Worm (Caenorhabditis elegans) whole organism, young adult: ENCODE results near the gene F54F12.2.
A peak's percentile ranks its signal among the peaks of the same experiment; 100 is the strongest.

ENCODE experiments used
- B0336.3 ChIP-seq: fragments of 200-800 bp; sonication (Bioruptor generic); IDR thresholded peaks from 2 replicates; pipeline ENCODE4 v1.3.6; 2022; ENCODE audit warnings: missing genetic modification characterization, missing compliant biosample characterization
- D2030.7 ChIP-seq: fragments of 200-800 bp; sonication (Bioruptor generic); IDR thresholded peaks from 2 replicates; pipeline ENCODE4 v1.3.6; 2022; ENCODE audit warnings: missing genetic modification reagents, missing genetic modification characterization, missing compliant biosample characterization
- F22D6.2 ChIP-seq: sonication (generic microtip); optimal IDR thresholded peaks from 2 replicates; lab custom pipeline; 2016; ENCODE audit warnings: mild to moderate bottlenecking, missing genetic modification characterization, missing compliant biosample characterization
- T07F8.4 ChIP-seq: sonication (generic microtip); optimal IDR thresholded peaks from 2 replicates; lab custom pipeline; 2016; ENCODE audit warnings: mild to moderate bottlenecking, missing genetic modification characterization, moderate library complexity, missing compliant biosample characterization
- Y95B8A.8 ChIP-seq: fragments of 200-800 bp; sonication (Bioruptor generic); IDR thresholded peaks from 2 replicates; pipeline ENCODE4 v1.3.6; 2022; ENCODE audit warnings: missing genetic modification reagents, missing genetic modification characterization, missing compliant biosample characterization
- ZK185.1 ChIP-seq: sonication (generic microtip); optimal IDR thresholded peaks from 2 replicates; lab custom pipeline; 2016; ENCODE audit warnings: mild to moderate bottlenecking, missing genetic modification characterization, missing compliant biosample characterization; ENCODE audit not compliant: poor library complexity, severe bottlenecking
- ama-1 ChIP-seq, 3 experiments: fragments of 150-350 bp in 1 of 3; sonication (generic microtip) in 2 of 3; optimal IDR thresholded peaks; 2 replicates each; lab custom pipeline; 2014 to 2018; ENCODE audit warnings: missing biosample characterization in 2 of 3, missing genetic modification characterization in 2 of 3, missing genetic modification reagents in 2 of 3
- aptf-2 ChIP-seq: fragments of 200-800 bp; sonication (Bioruptor generic); conservative IDR thresholded peaks from 2 replicates; pipeline ENCODE4 v1.3.6; 2022; ENCODE audit warnings: missing genetic modification reagents, missing genetic modification characterization, missing compliant biosample characterization
- attf-5 ChIP-seq: fragments of 200-800 bp; sonication (Bioruptor generic); optimal IDR thresholded peaks from 2 replicates; lab custom pipeline; 2018; ENCODE audit warnings: mild to moderate bottlenecking, missing genetic modification characterization, missing compliant biosample characterization
- cebp-1 ChIP-seq, 2 experiments: fragments of 200-800 bp in 1 of 2; sonication (Bioruptor generic) in 1 of 2; sonication (generic microtip) in 1 of 2; IDR thresholded peaks in 1 of 2; optimal IDR thresholded peaks in 1 of 2; 2 replicates each; pipeline versions ENCODE4 v1.3.6 to Lab custom; 2017 to 2022; ENCODE audit warnings: missing compliant biosample characterization in 2 of 2, missing genetic modification characterization in 2 of 2, mild to moderate bottlenecking in 1 of 2, missing genetic modification reagents in 1 of 2, moderate library complexity in 1 of 2
- ceh-58 ChIP-seq: fragments of 200-800 bp; sonication (Bioruptor generic); IDR thresholded peaks from 2 replicates; pipeline ENCODE4 v1.3.6; 2022; ENCODE audit warnings: missing genetic modification characterization, missing compliant biosample characterization
- ceh-91 ChIP-seq: fragments of 200-800 bp; sonication (Bioruptor generic); IDR thresholded peaks from 2 replicates; pipeline ENCODE4 v1.3.6; 2022; ENCODE audit warnings: missing genetic modification reagents, missing genetic modification characterization, missing compliant biosample characterization
- chd-7 ChIP-seq: sonication (generic microtip); optimal IDR thresholded peaks from 2 replicates; lab custom pipeline; 2016; ENCODE audit warnings: mild to moderate bottlenecking, missing genetic modification characterization, moderate library complexity, missing compliant biosample characterization
- dox-1 ChIP-seq: fragments of 200-800 bp; sonication (Bioruptor generic); IDR thresholded peaks from 2 replicates; pipeline ENCODE4 v1.3.6; 2022; ENCODE audit warnings: missing genetic modification reagents, missing genetic modification characterization, missing compliant biosample characterization
- dpl-1 ChIP-seq: fragments of 150-350 bp; optimal IDR thresholded peaks from 2 replicates; lab custom pipeline; 2014; ENCODE audit warnings: missing biosample characterization, missing genetic modification reagents, missing genetic modification characterization
- ekl-4 ChIP-seq: fragments of 200-800 bp; sonication (Bioruptor generic); IDR thresholded peaks from 2 replicates; pipeline ENCODE4 v1.3.6; 2022; ENCODE audit warnings: missing genetic modification reagents, missing genetic modification characterization, missing compliant biosample characterization
- gei-17 ChIP-seq: fragments of 200-800 bp; sonication (Bioruptor generic); optimal IDR thresholded peaks from 2 replicates; lab custom pipeline; 2018; ENCODE audit warnings: mild to moderate bottlenecking, missing genetic modification characterization, missing compliant biosample characterization
- him-1 ChIP-seq: sonication (generic microtip); optimal IDR thresholded peaks from 2 replicates; lab custom pipeline; 2016; ENCODE audit warnings: missing genotype, missing genetic modification reagents, missing genetic modification characterization, missing compliant biosample characterization
- hlh-26 ChIP-seq: fragments of 200-800 bp; sonication (Bioruptor generic); conservative IDR thresholded peaks from 2 replicates; pipeline ENCODE4 v1.3.6; 2022; ENCODE audit warnings: missing genetic modification reagents, missing genetic modification characterization, missing compliant biosample characterization
- hmg-1.2 ChIP-seq: fragments of 200-800 bp; sonication (Bioruptor generic); IDR thresholded peaks from 2 replicates; pipeline ENCODE4 v1.3.6; 2022; ENCODE audit warnings: missing genetic modification reagents, missing genetic modification characterization, missing compliant biosample characterization
- hmg-20 ChIP-seq: fragments of 200-800 bp; sonication (Bioruptor generic); IDR thresholded peaks from 2 replicates; pipeline ENCODE4 v1.3.6; 2022; ENCODE audit warnings: missing genetic modification reagents, missing genetic modification characterization, missing compliant biosample characterization
- lin-40 ChIP-seq: sonication (generic microtip); optimal IDR thresholded peaks from 2 replicates; lab custom pipeline; 2016; ENCODE audit warnings: missing genetic modification characterization, mild to moderate bottlenecking, missing compliant biosample characterization, missing genotype, missing genetic modification reagents
- lin-54 ChIP-seq: fragments of 200-800 bp; sonication (Bioruptor generic); optimal IDR thresholded peaks from 2 replicates; lab custom pipeline; 2018; ENCODE audit warnings: mild to moderate bottlenecking, missing genetic modification characterization, missing compliant biosample characterization
- lsy-27 ChIP-seq: sonication (generic microtip); optimal IDR thresholded peaks from 2 replicates; lab custom pipeline; 2017; ENCODE audit warnings: missing genetic modification characterization, mild to moderate bottlenecking, missing compliant biosample characterization, antibody characterized with exemption, missing genotype, borderline replicate concordance; ENCODE audit not compliant: insufficient read depth
- mel-28 ChIP-seq: sonication (generic microtip); optimal IDR thresholded peaks from 2 replicates; lab custom pipeline; 2016; ENCODE audit warnings: borderline replicate concordance, mild to moderate bottlenecking, missing genetic modification characterization, missing compliant biosample characterization
- nhr-120 ChIP-seq: fragments of 200-800 bp; sonication (Bioruptor generic); IDR thresholded peaks from 2 replicates; pipeline ENCODE4 v1.3.6; 2022; ENCODE audit warnings: missing genetic modification characterization, missing compliant biosample characterization
- nhr-80 ChIP-seq: sonication (generic microtip); optimal IDR thresholded peaks from 2 replicates; lab custom pipeline; 2016; ENCODE audit warnings: missing genetic modification characterization, missing compliant biosample characterization
- rpc-1 ChIP-seq, 2 experiments: fragments of 150-350 bp in 1 of 2; sonication (generic microtip) in 1 of 2; optimal IDR thresholded peaks; 2 replicates each; lab custom pipeline; 2014 to 2018; ENCODE audit warnings: missing biosample characterization in 1 of 2, missing genetic modification characterization in 1 of 2, missing genetic modification reagents in 1 of 2, missing genotype in 1 of 2
- snpc-1.1 ChIP-seq: sonication (generic microtip); optimal IDR thresholded peaks from 2 replicates; lab custom pipeline; 2017; ENCODE audit warnings: missing genetic modification characterization, mild to moderate bottlenecking, missing compliant biosample characterization, antibody characterized with exemption, moderate library complexity, missing genotype, missing genetic modification reagents; ENCODE audit not compliant: insufficient read depth
- snpc-3.4 ChIP-seq: sonication (generic microtip); optimal IDR thresholded peaks from 2 replicates; lab custom pipeline; 2017; ENCODE audit warnings: missing genetic modification characterization, mild to moderate bottlenecking, missing compliant biosample characterization, antibody characterized with exemption, moderate library complexity, missing genotype, missing genetic modification reagents
- snpc-4 ChIP-seq, 5 experiments: fragments of 150-350 bp in 1 of 5; sonication (generic microtip) in 4 of 5; optimal IDR thresholded peaks; 2 replicates each; lab custom pipeline; 2014 to 2018; ENCODE audit warnings: missing genetic modification characterization in 5 of 5, missing biosample characterization in 3 of 5, antibody characterized with exemption in 2 of 5, mild to moderate bottlenecking in 2 of 5, missing compliant biosample characterization in 2 of 5, missing genotype in 2 of 5, moderate library complexity in 2 of 5, missing genetic modification reagents in 1 of 5
- somi-1 ChIP-seq: fragments of 200-800 bp; sonication (Bioruptor generic); optimal IDR thresholded peaks from 2 replicates; lab custom pipeline; 2018; ENCODE audit warnings: mild to moderate bottlenecking, missing genetic modification characterization, missing compliant biosample characterization
- tbp1 ChIP-seq: fragments of 200-800 bp; sonication (Bioruptor generic); optimal IDR thresholded peaks from 2 replicates; lab custom pipeline; 2018; ENCODE audit warnings: mild to moderate bottlenecking, missing genetic modification characterization, missing compliant biosample characterization
- unc-130 ChIP-seq: sonication (generic microtip); optimal IDR thresholded peaks from 2 replicates; lab custom pipeline; 2016; ENCODE audit warnings: missing genetic modification reagents, missing genetic modification characterization, missing compliant biosample characterization
- zfh-2 ChIP-seq: fragments of 200-800 bp; sonication (Bioruptor generic); conservative IDR thresholded peaks from 2 replicates; pipeline ENCODE4 v1.3.6; 2022; ENCODE audit warnings: missing genetic modification reagents, missing genetic modification characterization, missing compliant biosample characterization
- zim-3 ChIP-seq: sonication (generic microtip); optimal IDR thresholded peaks from 2 replicates; lab custom pipeline; 2017; ENCODE audit warnings: mild to moderate bottlenecking, missing genetic modification characterization, moderate library complexity, missing compliant biosample characterization
- ztf-22 ChIP-seq: fragments of 200-800 bp; sonication (Bioruptor generic); optimal IDR thresholded peaks from 2 replicates; lab custom pipeline; 2018; ENCODE audit warnings: mild to moderate bottlenecking, missing genetic modification characterization, moderate library complexity, missing compliant biosample characterization
- ztf-3 ChIP-seq: fragments of 200-800 bp; sonication (Bioruptor generic); optimal IDR thresholded peaks from 2 replicates; lab custom pipeline; 2018; ENCODE audit warnings: mild to moderate bottlenecking, missing genetic modification characterization, missing compliant biosample characterization

Gene F54F12.2

ce11 chrIII:13056230-13056629 is 16.4 kb downstream of the F54F12.2 start:
- TF ChIP-seq tbp1 (GFP tag; lab: Kevin White, UChicago) = no peak
- TF ChIP-seq ceh-58 (GFP tag; lab: Robert Waterston, UW) = no peak
- no peak for TF ChIP-seq snpc-4 (GFP tag; optimal IDR thresholded peaks at IDR 0.05; lab: Kevin White, UChicago)
- TF ChIP-seq snpc-4 (tag; optimal IDR thresholded peaks at IDR 0.05; lab: Kevin White, UChicago) = no peak
- no peak for TF ChIP-seq hlh-26 (GFP tag; lab: Robert Waterston, UW)
- no peak for TF ChIP-seq unc-130
- no peak for TF ChIP-seq zim-3 (tag; lab: Kevin White, UChicago)

- TF ChIP-seq Y95B8A.8 = no peak
- TF ChIP-seq somi-1 (GFP tag; lab: Kevin White, UChicago) = peak; percentile 24
Measured at ce11 chrIII:13056735-13057134, 16.9 kb downstream of the F54F12.2 start.

DNA sequence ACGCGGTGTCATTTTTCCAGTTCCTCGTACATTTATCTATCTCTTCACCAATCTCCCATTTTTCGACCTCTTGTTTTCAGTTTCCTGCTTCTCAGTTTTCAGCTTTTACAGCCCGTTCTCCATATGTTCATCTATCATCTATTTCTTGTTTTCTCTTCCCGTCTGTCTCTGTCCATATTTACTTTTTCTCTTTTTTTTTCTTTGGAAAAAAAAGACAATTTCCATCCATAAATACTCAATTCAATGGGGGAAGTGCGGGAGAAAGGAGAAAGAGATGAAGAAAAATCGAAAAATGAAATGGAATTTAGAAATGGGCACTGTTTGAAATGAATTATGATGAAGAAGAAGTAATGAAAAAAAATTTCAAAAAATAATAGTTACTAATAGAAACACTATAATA is 18.3 kb downstream of the F54F12.2 start:
- peak; percentile 14 for TF ChIP-seq lin-40 (tag; lab: Kevin White, UChicago)
- TF ChIP-seq rpc-1 (optimal IDR thresholded peaks at IDR 0.05; lab: Kevin White, UChicago) = no peak
- no peak for TF ChIP-seq rpc-1 (tag; optimal IDR thresholded peaks at IDR 0.05; lab: Kevin White, UChicago)

- TF ChIP-seq nhr-80 (tag; lab: Kevin White, UChicago) = peak; percentile 79
- TF ChIP-seq hmg-1.2 (GFP tag; lab: Robert Waterston, UW) = 0 out of 2 replicates have a peak, but pooled peaks have one; percentile 10
- TF ChIP-seq B0336.3 (GFP tag; lab: Robert Waterston, UW) = no peak
- TF ChIP-seq cebp-1 (GFP tag; IDR thresholded peaks at IDR 0.05; lab: Robert Waterston, UW) = no peak
- TF ChIP-seq cebp-1 (tag; optimal IDR thresholded peaks at IDR 0.05; lab: Kevin White, UChicago) = peak; percentile 41
- no peak for TF ChIP-seq hmg-20 (GFP tag; lab: Robert Waterston, UW)
- TF ChIP-seq ama-1 (optimal IDR thresholded peaks at IDR 0.05; lab: Kevin White, UChicago) = no peak
- no peak for TF ChIP-seq ama-1 (GFP tag; optimal IDR thresholded peaks at IDR 0.05; lab: Kevin White, UChicago)
- no peak for TF ChIP-seq gei-17 (GFP tag; lab: Kevin White, UChicago)
- TF ChIP-seq dox-1 (GFP tag; lab: Robert Waterston, UW) = peak; percentile 57
Measured at ce11 chrIII:13059335-13059734, 19.5 kb downstream of the F54F12.2 start.

DNA sequence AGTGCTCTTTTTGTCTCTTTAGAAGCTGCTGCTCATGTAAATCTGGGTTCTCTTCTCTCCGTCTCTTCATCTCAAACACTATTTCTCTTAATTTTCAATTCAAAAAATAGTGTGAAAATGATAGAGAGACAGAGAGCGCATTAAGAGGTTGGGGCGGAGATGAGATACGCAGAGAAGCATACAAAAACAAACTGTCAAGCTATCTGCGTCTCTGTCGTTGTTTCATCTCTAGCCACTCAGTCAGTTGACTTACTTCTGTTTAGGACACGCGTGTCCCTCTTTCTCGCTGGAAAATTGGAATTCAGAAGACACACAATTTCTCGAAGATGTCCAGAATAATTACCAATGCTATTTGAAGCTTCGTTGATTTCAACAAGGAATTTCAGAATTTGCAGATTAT is 21.3 kb downstream of the F54F12.2 start:
- TF ChIP-seq zfh-2 (no peak), nhr-80 (tag; lab: Kevin White, UChicago) (peak; percentile 31), cebp-1 (GFP tag; IDR thresholded peaks at IDR 0.05; lab: Robert Waterston, UW) (no peak), cebp-1 (tag; optimal IDR thresholded peaks at IDR 0.05; lab: Kevin White, UChicago) (peak; percentile 78), attf-5 (GFP tag; lab: Kevin White, UChicago) (peak; percentile 79), aptf-2 (GFP tag; lab: Robert Waterston, UW) (no peak), chd-7 (tag; lab: Kevin White, UChicago) (peak; percentile 17), D2030.7 (no peak), rpc-1 (optimal IDR thresholded peaks at IDR 0.05; lab: Kevin White, UChicago) (peak; percentile 1), rpc-1 (tag; optimal IDR thresholded peaks at IDR 0.05; lab: Kevin White, UChicago) (no peak), lin-40 (tag; lab: Kevin White, UChicago) (peak; percentile 90), ztf-3 (GFP tag; lab: Kevin White, UChicago) (no peak), hmg-1.2 (GFP tag; lab: Robert Waterston, UW) (peak; percentile 98), lin-54 (GFP tag; lab: Kevin White, UChicago) (peak; percentile 45), T07F8.4 (no peak), dpl-1 (no peak), nhr-120 (GFP tag; lab: Robert Waterston, UW) (no peak), F22D6.2 (tag; lab: Kevin White, UChicago) (no peak), snpc-3.4 (tag; lab: Kevin White, UChicago) (no peak), ztf-22 (GFP tag; lab: Kevin White, UChicago) (no peak), snpc-1.1 (tag; lab: Kevin White, UChicago) (no peak), ZK185.1 (tag; lab: Kevin White, UChicago) (peak; percentile 9), mel-28 (tag; lab: Kevin White, UChicago) (no peak), ceh-91 (GFP tag; lab: Robert Waterston, UW) (no peak), lsy-27 (no peak), him-1 (tag; lab: Kevin White, UChicago) (no peak), ekl-4 (GFP tag; lab: Robert Waterston, UW) (peak; percentile 68)
